Fruit fly (Drosophila melanogaster) whole organism, adult: Measurements from ENCODE around the gene Gr64e.

Source experiments
- CG11617 ChIP-seq: fragments of 200-800 bp; sonication (Bioruptor generic); optimal IDR thresholded peaks from 2 replicates; lab custom pipeline; 2017; ENCODE audit warnings: mild to moderate bottlenecking, missing biosample characterization, missing genetic modification reagents, missing genetic modification characterization
- CG14711 ChIP-seq: fragments of 200-800 bp; sonication (Bioruptor generic); optimal IDR thresholded peaks from 2 replicates; lab custom pipeline; 2018; ENCODE audit warnings: missing biosample characterization, mild to moderate bottlenecking, missing genetic modification characterization, moderate library complexity
- CG1620 ChIP-seq: fragments of 200-800 bp; sonication (Bioruptor generic); optimal IDR thresholded peaks from 2 replicates; lab custom pipeline; 2016; ENCODE audit warnings: missing biosample characterization, missing genetic modification characterization
- Clk ChIP-seq: fragments of 200-800 bp; sonication (Bioruptor generic); optimal IDR thresholded peaks from 2 replicates; lab custom pipeline; 2017; ENCODE audit warnings: missing biosample characterization, missing genetic modification characterization
- Hr96 ChIP-seq: fragments of 200-800 bp; sonication (Bioruptor generic); optimal IDR thresholded peaks from 2 replicates; lab custom pipeline; 2016; ENCODE audit warnings: missing biosample characterization, missing genetic modification characterization
- bab1 ChIP-seq: fragments of 200-800 bp; sonication (Bioruptor generic); optimal IDR thresholded peaks from 3 replicates; lab custom pipeline; 2019; ENCODE audit warnings: missing biosample characterization, mild to moderate bottlenecking, missing genetic modification characterization, moderate library complexity
- cic ChIP-seq: fragments of 200-800 bp; sonication (Bioruptor generic); optimal IDR thresholded peaks from 2 replicates; lab custom pipeline; 2017; ENCODE audit warnings: missing biosample characterization, mild to moderate bottlenecking, missing genetic modification characterization, moderate library complexity
- cnc ChIP-seq, 2 experiments: fragments of >200 bp; optimal IDR thresholded peaks; 2 replicates each; lab custom pipeline; 2017
- kay ChIP-seq: fragments of 200-800 bp; sonication (Bioruptor generic); peaks from one replicate; lab custom pipeline; 2016; ENCODE audit warnings: missing biosample characterization, missing genetic modification characterization, borderline replicate concordance
- pad ChIP-seq: fragments of 200-800 bp; sonication (Bioruptor generic); optimal IDR thresholded peaks from 3 replicates; lab custom pipeline; 2017; ENCODE audit warnings: missing biosample characterization, missing genetic modification characterization, mild to moderate bottlenecking, moderate library complexity, missing genetic modification reagents
- tj ChIP-seq: fragments of 200-800 bp; sonication (Bioruptor generic); optimal IDR thresholded peaks from 3 replicates; lab custom pipeline; 2017; ENCODE audit warnings: missing biosample characterization, mild to moderate bottlenecking, missing genetic modification characterization, moderate library complexity

DNA sequence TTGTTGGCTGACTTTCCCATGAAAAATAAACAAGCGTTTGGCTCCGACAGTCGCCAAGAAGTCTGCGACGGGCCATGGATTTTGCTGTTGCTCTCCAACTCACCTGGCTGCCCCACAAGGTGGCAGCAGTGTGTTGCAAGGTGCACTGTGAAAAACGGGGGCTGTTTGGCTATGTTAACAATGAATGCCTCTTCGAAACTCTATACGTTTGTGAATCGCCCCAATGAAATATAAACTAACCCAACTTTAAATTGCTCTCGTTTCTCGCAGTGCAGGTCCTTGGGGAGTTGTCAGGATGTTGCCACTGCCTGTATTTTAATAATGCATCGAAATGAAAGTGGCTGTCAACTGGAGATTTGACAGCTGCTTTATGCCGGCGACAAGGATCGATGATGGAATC, 17.6 kb upstream of the Gr64e start:
- no peak for TF ChIP-seq pad (GFP tag; lab: Kevin White, UChicago)
- TF ChIP-seq kay (GFP tag; lab: Kevin White, UChicago), result no peak
- no peak for TF ChIP-seq Clk (GFP tag; lab: Kevin White, UChicago)
- TF ChIP-seq cic, result no peak
- no peak for TF ChIP-seq tj (GFP tag; lab: Kevin White, UChicago)
- TF ChIP-seq cnc (optimal IDR thresholded peaks at IDR 0.05; lab: Kevin White, UChicago), result no peak
- TF ChIP-seq CG11617 (GFP tag; lab: Kevin White, UChicago), result no peak
- no peak for TF ChIP-seq CG14711 (tag; lab: Kevin White, UChicago)
- no peak for TF ChIP-seq bab1 (GFP tag; lab: Kevin White, UChicago)
- no peak for TF ChIP-seq CG1620
- TF ChIP-seq Hr96, result no peak
